Fruit fly (Drosophila melanogaster) whole organism, embryonic: ENCODE measurements around the gene Sry-alpha.

Experiments
- Abd-B ChIP-seq: fragments of 200-800 bp; sonication (Bioruptor generic); optimal IDR thresholded peaks from 2 replicates; lab custom pipeline; 2018; ENCODE audit warnings: missing biosample characterization, mild to moderate bottlenecking, missing genetic modification characterization, moderate library complexity
- Ada2b ChIP-seq: fragments of 200-800 bp; sonication (Bioruptor generic); IDR thresholded peaks from 2 replicates; pipeline ENCODE4 v1.3.6; 2022; ENCODE audit warnings: missing biosample characterization, missing genetic modification characterization
- Atf-2 ChIP-seq: fragments of 200-800 bp; sonication (Bioruptor generic); optimal IDR thresholded peaks from 2 replicates; lab custom pipeline; 2016; ENCODE audit warnings: missing biosample characterization, missing genetic modification characterization
- B-H1 ChIP-seq: fragments of 200-800 bp; sonication (Bioruptor generic); IDR thresholded peaks from 3 replicates; pipeline ENCODE4 v1.3.6; 2022; ENCODE audit warnings: missing biosample characterization, missing genetic modification characterization
- Bdp1 ChIP-seq: fragments of 200-800 bp; sonication (Bioruptor generic); optimal IDR thresholded peaks from 3 replicates; lab custom pipeline; 2016; ENCODE audit warnings: missing biosample characterization, missing genetic modification characterization
- Bteb2 ChIP-seq: fragments of 200-800 bp; sonication (Bioruptor generic); optimal IDR thresholded peaks from 2 replicates; lab custom pipeline; 2016; ENCODE audit warnings: missing biosample characterization, missing genetic modification characterization
- CG1024 ChIP-seq: fragments of 200-800 bp; sonication (Bioruptor generic); IDR thresholded peaks from 2 replicates; pipeline ENCODE4 v1.3.6; 2022; ENCODE audit warnings: missing biosample characterization, missing genetic modification characterization
- CG14965 ChIP-seq: fragments of 200-800 bp; sonication (Bioruptor generic); optimal IDR thresholded peaks from 2 replicates; lab custom pipeline; 2016; ENCODE audit warnings: missing biosample characterization, missing genetic modification characterization, borderline replicate concordance
- CG15011 ChIP-seq: fragments of 200-800 bp; sonication (Bioruptor generic); optimal IDR thresholded peaks from 3 replicates; lab custom pipeline; 2018; ENCODE audit warnings: missing biosample characterization, mild to moderate bottlenecking, missing genetic modification characterization
- CG16815 ChIP-seq: fragments of 200-800 bp; sonication (Bioruptor generic); optimal IDR thresholded peaks from 3 replicates; lab custom pipeline; 2017; ENCODE audit warnings: missing biosample characterization, mild to moderate bottlenecking, missing genetic modification characterization
- CG18599 ChIP-seq: fragments of 200-800 bp; sonication (Bioruptor generic); optimal IDR thresholded peaks from 3 replicates; lab custom pipeline; 2017; ENCODE audit warnings: missing biosample characterization, missing genetic modification characterization, mild to moderate bottlenecking, moderate library complexity, missing genetic modification reagents
- CG18619 ChIP-seq: fragments of 200-800 bp; sonication (Bioruptor generic); optimal IDR thresholded peaks from 3 replicates; lab custom pipeline; 2017; ENCODE audit warnings: missing biosample characterization, mild to moderate bottlenecking, missing genetic modification characterization
- CG2129 ChIP-seq: fragments of 200-800 bp; sonication (Bioruptor generic); IDR thresholded peaks from 2 replicates; pipeline ENCODE4 v1.3.6; 2022; ENCODE audit warnings: missing biosample characterization, missing genetic modification characterization; ENCODE audit not compliant: partially characterized antibody
- CG3065 ChIP-seq: fragments of 200-800 bp; sonication (Bioruptor generic); optimal IDR thresholded peaks from 2 replicates; lab custom pipeline; 2016; ENCODE audit warnings: missing biosample characterization, missing genetic modification characterization
- CG31224 ChIP-seq: fragments of 200-800 bp; sonication (Bioruptor generic); IDR thresholded peaks from 2 replicates; pipeline ENCODE4 v1.3.6; 2022; ENCODE audit warnings: missing biosample characterization, missing genetic modification characterization
- CG34224 ChIP-seq: fragments of 200-800 bp; sonication (Bioruptor generic); IDR thresholded peaks from 3 replicates; pipeline ENCODE4 v1.3.6; 2022; ENCODE audit warnings: missing biosample characterization, missing genetic modification characterization; ENCODE audit not compliant: partially characterized antibody
- CG5180 ChIP-seq: fragments of 200-800 bp; sonication (Bioruptor generic); optimal IDR thresholded peaks from 3 replicates; lab custom pipeline; 2017; ENCODE audit warnings: missing biosample characterization, missing genetic modification characterization, mild to moderate bottlenecking, moderate library complexity, missing genetic modification reagents
- CG6854 ChIP-seq: fragments of 200-800 bp; sonication (Bioruptor generic); optimal IDR thresholded peaks from 3 replicates; lab custom pipeline; 2017; ENCODE audit warnings: missing biosample characterization, mild to moderate bottlenecking, missing genetic modification characterization
- CG7372 ChIP-seq: fragments of 200-800 bp; sonication (Bioruptor generic); IDR thresholded peaks from 2 replicates; pipeline ENCODE4 v1.3.6; 2022; ENCODE audit warnings: missing biosample characterization, missing genetic modification characterization
- CG7987 ChIP-seq: fragments of 200-800 bp; sonication (Bioruptor generic); optimal IDR thresholded peaks from 2 replicates; lab custom pipeline; 2018; ENCODE audit warnings: missing biosample characterization, mild to moderate bottlenecking, missing genetic modification characterization, moderate library complexity
- CG8089 ChIP-seq: fragments of 200-800 bp; sonication (Bioruptor generic); optimal IDR thresholded peaks from 3 replicates; lab custom pipeline; 2016; ENCODE audit warnings: missing biosample characterization, missing genetic modification characterization
- CG8924 ChIP-seq: fragments of 200-800 bp; optimal IDR thresholded peaks from 3 replicates; lab custom pipeline; 2019; ENCODE audit warnings: missing biosample characterization, mild to moderate bottlenecking, missing genetic modification characterization, moderate library complexity
- CG9797 ChIP-seq: fragments of 200-800 bp; sonication (Bioruptor generic); optimal IDR thresholded peaks from 3 replicates; lab custom pipeline; 2018; ENCODE audit warnings: missing biosample characterization, mild to moderate bottlenecking, missing genetic modification characterization
- CoRest ChIP-seq: fragments of 200-800 bp; sonication (Bioruptor generic); optimal IDR thresholded peaks from 3 replicates; lab custom pipeline; 2018; ENCODE audit warnings: missing biosample characterization, mild to moderate bottlenecking, missing genetic modification characterization, moderate library complexity
- Gsc ChIP-seq: fragments of 200-800 bp; sonication (Bioruptor generic); IDR thresholded peaks from 2 replicates; pipeline ENCODE4 v1.3.6; 2022; ENCODE audit warnings: missing biosample characterization, missing genetic modification characterization
- Lim3 ChIP-seq: fragments of 200-800 bp; sonication (Bioruptor generic); IDR thresholded peaks from 2 replicates; pipeline ENCODE4 v1.3.6; 2022; ENCODE audit warnings: missing biosample characterization, missing genetic modification characterization
- Optix ChIP-seq: fragments of 200-800 bp; sonication (Bioruptor generic); IDR thresholded peaks from 3 replicates; pipeline ENCODE4 v1.3.6; 2022; ENCODE audit warnings: missing biosample characterization, missing genetic modification characterization
- Pdp1 ChIP-seq, 2 experiments: fragments of 200-800 bp; sonication (Bioruptor generic); optimal IDR thresholded peaks; 3 replicates each; lab custom pipeline; 2016; ENCODE audit warnings: missing biosample characterization in 2 of 2, missing genetic modification characterization in 2 of 2, mild to moderate bottlenecking in 1 of 2, moderate library complexity in 1 of 2
- Ravus ChIP-seq: fragments of 200-800 bp; sonication (Bioruptor generic); IDR thresholded peaks from 2 replicates; pipeline ENCODE4 v1.3.6; 2022; ENCODE audit warnings: missing biosample characterization, missing genetic modification characterization
- aop ChIP-seq: fragments of 200-800 bp; sonication (Bioruptor generic); IDR thresholded peaks from 2 replicates; pipeline ENCODE4 v1.3.6; 2022; ENCODE audit warnings: missing biosample characterization, missing genetic modification characterization
- ato ChIP-seq: fragments of 200-800 bp; sonication (Bioruptor generic); IDR thresholded peaks from 2 replicates; pipeline ENCODE4 v1.3.6; 2022; ENCODE audit warnings: missing biosample characterization, missing genetic modification characterization; ENCODE audit not compliant: partially characterized antibody
- bcd ChIP-seq: fragments of 200-800 bp; sonication (Bioruptor generic); optimal IDR thresholded peaks from 2 replicates; lab custom pipeline; 2017; ENCODE audit warnings: missing biosample characterization, mild to moderate bottlenecking, missing genetic modification characterization
- chif ChIP-seq, 2 experiments: fragments of 200-800 bp; sonication (Bioruptor generic); optimal IDR thresholded peaks; 3 replicates each; lab custom pipeline; 2016; ENCODE audit warnings: missing biosample characterization in 2 of 2, missing genetic modification characterization in 2 of 2
- chn ChIP-seq: fragments of 200-800 bp; sonication (Bioruptor generic); optimal IDR thresholded peaks from 2 replicates; lab custom pipeline; 2016; ENCODE audit warnings: missing biosample characterization, missing genetic modification characterization
- dan ChIP-seq: fragments of 200-800 bp; sonication (Bioruptor generic); IDR thresholded peaks from 2 replicates; pipeline ENCODE4 v1.3.6; 2022; ENCODE audit warnings: missing biosample characterization, missing genetic modification characterization
- eve ChIP-seq, 2 experiments: fragments of >200 bp; optimal IDR thresholded peaks; 2 replicates each; lab custom pipeline; 2017; ENCODE audit warnings: missing biosample characterization in 2 of 2, missing genetic modification characterization in 2 of 2
- h ChIP-seq: fragments of >200 bp; optimal IDR thresholded peaks from 2 replicates; lab custom pipeline; 2017
- hb ChIP-seq: fragments of 200-800 bp; sonication (Bioruptor generic); IDR thresholded peaks from 3 replicates; pipeline ENCODE4 v1.3.6; 2022; ENCODE audit warnings: missing biosample characterization, missing genetic modification characterization; ENCODE audit not compliant: partially characterized antibody
- ken ChIP-seq: fragments of 200-800 bp; sonication (Bioruptor generic); IDR thresholded peaks from 3 replicates; pipeline ENCODE4 v1.3.6; 2022; ENCODE audit warnings: missing biosample characterization, missing genetic modification characterization
- lab ChIP-seq: fragments of 200-800 bp; sonication (Bioruptor generic); optimal IDR thresholded peaks from 3 replicates; lab custom pipeline; 2017; ENCODE audit warnings: missing biosample characterization, missing genetic modification characterization, mild to moderate bottlenecking, moderate library complexity, missing genetic modification reagents
- mirr ChIP-seq: fragments of 200-800 bp; sonication (Bioruptor generic); optimal IDR thresholded peaks from 3 replicates; lab custom pipeline; 2018; ENCODE audit warnings: missing biosample characterization, mild to moderate bottlenecking, missing genetic modification characterization
- org-1 ChIP-seq: fragments of 200-800 bp; sonication (Bioruptor generic); optimal IDR thresholded peaks from 2 replicates; lab custom pipeline; 2017; ENCODE audit warnings: missing biosample characterization, missing genetic modification characterization
- p53 ChIP-seq: fragments of 200-800 bp; sonication (Bioruptor generic); optimal IDR thresholded peaks from 2 replicates; lab custom pipeline; 2016; ENCODE audit warnings: missing biosample characterization, missing genetic modification characterization
- phol ChIP-seq: fragments of 200-800 bp; sonication (Bioruptor generic); optimal IDR thresholded peaks from 3 replicates; lab custom pipeline; 2018; ENCODE audit warnings: missing biosample characterization, mild to moderate bottlenecking, missing genetic modification characterization, moderate library complexity
- sqz ChIP-seq: fragments of 200-800 bp; sonication (Bioruptor generic); optimal IDR thresholded peaks from 3 replicates; lab custom pipeline; 2018; ENCODE audit warnings: missing biosample characterization, mild to moderate bottlenecking, missing genetic modification characterization
- ttk ChIP-seq: fragments of 200-800 bp; sonication (Bioruptor generic); IDR thresholded peaks from 2 replicates; pipeline ENCODE4 v2.1.2; 2022; ENCODE audit warnings: missing biosample characterization, missing genetic modification characterization
- tup ChIP-seq: fragments of 200-800 bp; sonication (Bioruptor generic); optimal IDR thresholded peaks from 2 replicates; lab custom pipeline; 2016; ENCODE audit warnings: missing biosample characterization, mild to moderate bottlenecking, missing genetic modification characterization, moderate library complexity
- usp ChIP-seq: fragments of >200 bp; optimal IDR thresholded peaks from 2 replicates; lab custom pipeline; 2017; ENCODE audit warnings: missing biosample characterization, missing genetic modification characterization

Gene Sry-alpha

dm6 chr3R:30046029-30047001, 6.8 kb downstream of the Sry-alpha start, which contains the start of the genes RpL32 and CG7943 (continued):
- TF ChIP-seq Ada2b (GFP tag; lab: Robert Waterston, UW): peak; percentile 94
- TF ChIP-seq CG6854 (GFP tag; lab: Kevin White, UChicago): peak; percentile 93
- peak; percentile 94 for TF ChIP-seq CG7372 (GFP tag; lab: Robert Waterston, UW)
- TF ChIP-seq Bdp1: peak; percentile 80
- peak; percentile 97 for TF ChIP-seq Optix
- TF ChIP-seq CG3065: peak; percentile 74
- peak; percentile 84 for TF ChIP-seq dan (GFP tag; lab: Robert Waterston, UW)
- TF ChIP-seq CG1024 (GFP tag; lab: Robert Waterston, UW): peak; percentile 80
- TF ChIP-seq hb (GFP tag; lab: Robert Waterston, UW): peak; percentile 100
- TF ChIP-seq CG8089 (GFP tag; lab: Kevin White, UChicago): peak; percentile 91
- peak; percentile 88 for TF ChIP-seq ttk
- TF ChIP-seq CoRest (tag; lab: Kevin White, UChicago): peak; percentile 85
- peak; percentile 85 for TF ChIP-seq Gsc (GFP tag; lab: Robert Waterston, UW)
- TF ChIP-seq CG15011 (GFP tag; lab: Kevin White, UChicago): peak; percentile 91
- peak; percentile 100 for TF ChIP-seq ato (GFP tag; lab: Robert Waterston, UW)
- TF ChIP-seq CG31224: peak; percentile 90
- TF ChIP-seq CG14965 (GFP tag; lab: Kevin White, UChicago): peak; percentile 79
- peak; percentile 85 for TF ChIP-seq sqz (GFP tag; lab: Kevin White, UChicago)
- TF ChIP-seq Abd-B (GFP tag; lab: Kevin White, UChicago): peak; percentile 83
- TF ChIP-seq tup (GFP tag; lab: Kevin White, UChicago): peak; percentile 95
- peak; percentile 100 for TF ChIP-seq CG2129
- peak; percentile 72 for TF ChIP-seq CG5180 (GFP tag; lab: Kevin White, UChicago)
- TF ChIP-seq chif (GFP tag; optimal IDR thresholded peaks at IDR 0.05; lab: Kevin White, UChicago): peak; percentile 80 to 97
- no peak for TF ChIP-seq usp (GFP tag; lab: Kevin White, UChicago)
- TF ChIP-seq ken (GFP tag; lab: Robert Waterston, UW): peak; percentile 95
- peak; percentile 95 for TF ChIP-seq mirr (GFP tag; lab: Kevin White, UChicago)
- peak; percentile 88 for TF ChIP-seq aop (GFP tag; lab: Robert Waterston, UW)
- peak; percentile 98 for TF ChIP-seq CG7987 (GFP tag; lab: Kevin White, UChicago)
- peak in 1 of 2 experiments; percentile 77 for TF ChIP-seq eve (GFP tag; optimal IDR thresholded peaks at IDR 0.05; lab: Kevin White, UChicago)
- TF ChIP-seq B-H1: peak; percentile 90
- no peak for TF ChIP-seq h
- peak; percentile 91 for TF ChIP-seq CG8924 (tag; lab: Kevin White, UChicago)
- TF ChIP-seq Ravus (GFP tag; lab: Robert Waterston, UW): peak; percentile 78
- peak; percentile 80 for TF ChIP-seq Atf-2 (GFP tag; lab: Kevin White, UChicago)
- TF ChIP-seq CG34224 (GFP tag; lab: Robert Waterston, UW): peak; percentile 100
- TF ChIP-seq bcd (GFP tag; lab: Kevin White, UChicago): peak; percentile 97
- TF ChIP-seq p53 (GFP tag; lab: Kevin White, UChicago): peak; percentile 94
- peak; percentile 98 for TF ChIP-seq lab (GFP tag; lab: Kevin White, UChicago)
- peak; percentile 94 for TF ChIP-seq CG18619 (GFP tag; lab: Kevin White, UChicago)
- peak; percentile 79 for TF ChIP-seq CG9797 (GFP tag; lab: Kevin White, UChicago)
- TF ChIP-seq Pdp1 (GFP tag; optimal IDR thresholded peaks at IDR 0.05; lab: Kevin White, UChicago): peak; percentile 98 to 99
- peak; percentile 96 for TF ChIP-seq CG18599
- TF ChIP-seq org-1 (GFP tag; lab: Kevin White, UChicago): peak; percentile 90
- peak; percentile 73 for TF ChIP-seq CG16815 (GFP tag; lab: Kevin White, UChicago)
- TF ChIP-seq phol: peak; percentile 96
- TF ChIP-seq Bteb2 (GFP tag; lab: Kevin White, UChicago): peak; percentile 92
- TF ChIP-seq chn: peak; percentile 90
- TF ChIP-seq Lim3 (GFP tag; lab: Robert Waterston, UW): peak; percentile 83
